Worm (Caenorhabditis elegans) whole organism, early embryonic: ENCODE measurements around the gene C05B5.17.

Experiments
- B0310.2 ChIP-seq: sonication (generic microtip); optimal IDR thresholded peaks from 2 replicates; lab custom pipeline; 2016; ENCODE audit warnings: mild to moderate bottlenecking, missing genetic modification characterization, missing compliant biosample characterization
- F13C5.2 ChIP-seq: sonication (generic microtip); optimal IDR thresholded peaks from 2 replicates; lab custom pipeline; 2017; ENCODE audit warnings: mild to moderate bottlenecking, missing genetic modification characterization, inconsistent platforms, missing compliant biosample characterization
- aly-1 ChIP-seq: sonication (generic microtip); optimal IDR thresholded peaks from 2 replicates; lab custom pipeline; 2016; ENCODE audit warnings: missing genetic modification characterization, missing compliant biosample characterization
- ama-1 ChIP-seq: fragments of 150-350 bp; optimal IDR thresholded peaks from 2 replicates; lab custom pipeline; 2014
- ceh-13 ChIP-seq: fragments of 200-800 bp; sonication (Bioruptor generic); optimal IDR thresholded peaks from 2 replicates; lab custom pipeline; 2018; ENCODE audit warnings: mild to moderate bottlenecking, missing genetic modification characterization, missing compliant biosample characterization
- ceh-36 ChIP-seq: sonication (generic microtip); optimal IDR thresholded peaks from 2 replicates; lab custom pipeline; 2016; ENCODE audit warnings: missing genetic modification characterization, inconsistent platforms, missing compliant biosample characterization
- ets-7 ChIP-seq: sonication (generic microtip); optimal IDR thresholded peaks from 2 replicates; lab custom pipeline; 2016; ENCODE audit warnings: missing genotype, missing genetic modification characterization, missing compliant biosample characterization
- flt-1 ChIP-seq: fragments of 200-800 bp; sonication (Bioruptor generic); IDR thresholded peaks from 2 replicates; pipeline ENCODE4 v1.3.6; 2022; ENCODE audit warnings: missing genetic modification characterization, missing compliant biosample characterization
- hmbx-1 ChIP-seq: sonication (generic microtip); optimal IDR thresholded peaks from 2 replicates; lab custom pipeline; 2016; ENCODE audit warnings: mild to moderate bottlenecking, missing genetic modification characterization, missing compliant biosample characterization
- hmg-4 ChIP-seq: fragments of 200-800 bp; sonication (Bioruptor generic); optimal IDR thresholded peaks from 2 replicates; lab custom pipeline; 2018; ENCODE audit warnings: mild to moderate bottlenecking, missing genetic modification characterization, missing compliant biosample characterization
- hnd-1 ChIP-seq: sonication (generic microtip); optimal IDR thresholded peaks from 2 replicates; lab custom pipeline; 2016; ENCODE audit warnings: missing genetic modification characterization, missing compliant biosample characterization
- pes-1 ChIP-seq: fragments of 200-800 bp; sonication (Bioruptor generic); IDR thresholded peaks from 2 replicates; pipeline ENCODE4 v1.3.6; 2022; ENCODE audit warnings: missing genetic modification reagents, missing genetic modification characterization, missing compliant biosample characterization
- scrt-1 ChIP-seq: fragments of 200-800 bp; sonication (Bioruptor generic); IDR thresholded peaks from 2 replicates; pipeline ENCODE4 v1.3.6; 2022; ENCODE audit warnings: missing genetic modification characterization, missing compliant biosample characterization
- sea-1 ChIP-seq: fragments of 200-800 bp; sonication (Bioruptor generic); conservative IDR thresholded peaks from 2 replicates; pipeline ENCODE4 v1.3.6; 2022; ENCODE audit warnings: missing genetic modification characterization, missing compliant biosample characterization
- tbx-11 ChIP-seq: fragments of 200-800 bp; sonication (Bioruptor generic); IDR thresholded peaks from 2 replicates; pipeline ENCODE4 v1.3.6; 2022; ENCODE audit warnings: missing genetic modification characterization, missing compliant biosample characterization
- tbx-37 ChIP-seq: fragments of 200-800 bp; sonication (Bioruptor generic); conservative IDR thresholded peaks from 2 replicates; pipeline ENCODE4 v1.3.6; 2022; ENCODE audit warnings: missing genetic modification reagents, missing genetic modification characterization, missing compliant biosample characterization
- tra-4 ChIP-seq: sonication (generic microtip); optimal IDR thresholded peaks from 2 replicates; lab custom pipeline; 2017; ENCODE audit warnings: missing genetic modification characterization, missing compliant biosample characterization

The C05B5.17 gene

ce11 chrIII:9999235-9999634, at the start of gene C05B5.17:
Gene C05B5.17, minus strand, starts transcription at chrIII:9999335.
- TF ChIP-seq ceh-13 (GFP tag; lab: Kevin White, UChicago) (no peak), ama-1 (no peak), tbx-37 (GFP tag; lab: Robert Waterston, UW) (no peak), scrt-1 (GFP tag; lab: Robert Waterston, UW) (no peak), ets-7 (tag; lab: Kevin White, UChicago) (no peak), tbx-11 (GFP tag; lab: Robert Waterston, UW) (no peak), hnd-1 (tag; lab: Kevin White, UChicago) (no peak), aly-1 (no peak), flt-1 (GFP tag; lab: Robert Waterston, UW) (no peak), sea-1 (no peak), B0310.2 (tag; lab: Kevin White, UChicago) (no peak), hmbx-1 (no peak)

DNA sequence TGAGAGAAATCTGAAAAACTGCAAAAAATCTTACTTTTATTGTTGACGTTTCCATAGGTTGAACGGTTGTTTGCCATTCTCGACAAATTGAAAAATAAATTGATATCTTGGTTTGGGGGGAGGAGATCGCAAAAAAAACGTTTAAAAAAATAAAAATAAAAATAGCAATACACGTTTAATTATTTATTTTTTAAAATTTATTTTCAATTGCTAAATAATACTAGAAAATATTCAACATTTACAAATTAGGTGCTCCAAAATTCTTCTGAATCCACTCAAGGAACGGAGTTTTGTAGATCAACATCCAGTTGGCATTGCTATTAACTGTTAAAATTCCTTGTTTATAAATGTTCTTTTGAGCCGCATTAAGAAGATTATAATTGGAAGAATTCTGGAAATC, 40.9 kb upstream of the C05B5.17 start, which contains the start of gene T16G12.7:
Gene T16G12.7, minus strand, starts transcription at position 101 of the 400 bp plus-strand sequence.
- no peak for TF ChIP-seq tbx-37 (GFP tag; lab: Robert Waterston, UW)

ce11 chrIII:10037150-10037549, 38.0 kb upstream of the C05B5.17 start, which contains the start of gene M04D8.7:
Gene M04D8.7, plus strand, starts transcription at chrIII:10037450.
- TF ChIP-seq flt-1 (GFP tag; lab: Robert Waterston, UW): no peak
- TF ChIP-seq sea-1: no peak
- TF ChIP-seq ama-1: no peak
- TF ChIP-seq tbx-37 (GFP tag; lab: Robert Waterston, UW): no peak
- no peak for TF ChIP-seq scrt-1 (GFP tag; lab: Robert Waterston, UW)

DNA sequence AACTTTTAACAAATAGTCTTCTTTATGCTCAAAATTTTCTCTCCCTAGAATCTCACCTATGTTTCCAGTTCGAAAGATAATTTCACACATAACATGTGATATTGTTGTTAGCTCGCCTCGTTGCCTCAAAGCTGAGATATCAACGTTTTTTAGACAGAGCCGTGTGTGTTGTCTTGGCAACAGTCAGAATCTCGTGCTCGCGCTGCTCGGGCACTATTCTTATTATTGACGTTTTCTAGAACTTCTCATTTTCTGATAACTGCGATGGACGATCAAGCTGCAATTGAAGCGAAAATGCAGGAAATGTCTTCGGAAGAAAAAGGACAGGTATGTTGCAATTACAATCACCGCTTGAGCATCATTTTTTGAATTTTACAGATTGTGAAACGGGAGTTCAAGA, 36.6 kb upstream of the C05B5.17 start, which contains the start of gene xbx-3:
Gene xbx-3, plus strand, starts transcription at position 163 of the 400 bp plus-strand sequence.
- TF ChIP-seq hmbx-1 (no peak), sea-1 (no peak), F13C5.2 (no peak), pes-1 (GFP tag; lab: Robert Waterston, UW) (no peak), tra-4 (tag; lab: Kevin White, UChicago) (no peak), hmg-4 (GFP tag; lab: Kevin White, UChicago) (no peak), ama-1 (no peak), ceh-13 (GFP tag; lab: Kevin White, UChicago) (no peak)

- no peak for TF ChIP-seq flt-1 (GFP tag; lab: Robert Waterston, UW)
- no peak for TF ChIP-seq tbx-11 (GFP tag; lab: Robert Waterston, UW)
- no peak for TF ChIP-seq hnd-1 (tag; lab: Kevin White, UChicago)
- no peak for TF ChIP-seq pes-1 (GFP tag; lab: Robert Waterston, UW)
- TF ChIP-seq scrt-1 (GFP tag; lab: Robert Waterston, UW): no peak
- TF ChIP-seq F13C5.2: no peak
- TF ChIP-seq ama-1: no peak
- no peak for TF ChIP-seq ets-7 (tag; lab: Kevin White, UChicago)
- TF ChIP-seq hmbx-1: no peak
- no peak for TF ChIP-seq sea-1
- no peak for TF ChIP-seq ceh-36 (tag; lab: Kevin White, UChicago)
- TF ChIP-seq hmg-4 (GFP tag; lab: Kevin White, UChicago): no peak
- TF ChIP-seq B0310.2 (tag; lab: Kevin White, UChicago): no peak
- TF ChIP-seq tbx-37 (GFP tag; lab: Robert Waterston, UW): no peak
- no peak for TF ChIP-seq ceh-13 (GFP tag; lab: Kevin White, UChicago)
- TF ChIP-seq aly-1: no peak
- no peak for TF ChIP-seq tra-4 (tag; lab: Kevin White, UChicago)
These were observed 34.7 kb upstream of the C05B5.17 start, which contains the start of gene M04D8.8 for ce11 chrIII:10033881-10034280. Gene M04D8.8, plus strand, starts transcription at chrIII:10034181.

- no peak for TF ChIP-seq ceh-36 (tag; lab: Kevin White, UChicago)
- TF ChIP-seq pes-1 (GFP tag; lab: Robert Waterston, UW): no peak
- no peak for TF ChIP-seq ceh-13 (GFP tag; lab: Kevin White, UChicago)
- TF ChIP-seq tra-4 (tag; lab: Kevin White, UChicago): no peak
- no peak for TF ChIP-seq ets-7 (tag; lab: Kevin White, UChicago)
- no peak for TF ChIP-seq flt-1 (GFP tag; lab: Robert Waterston, UW)
- no peak for TF ChIP-seq F13C5.2
- no peak for TF ChIP-seq ama-1
- TF ChIP-seq tbx-11 (GFP tag; lab: Robert Waterston, UW): no peak
- no peak for TF ChIP-seq aly-1
These were observed 34.1 kb upstream of the C05B5.17 start, which contains the start of gene M04D8.5 for ce11 chrIII:10033213-10033612. Gene M04D8.5, minus strand, starts transcription at chrIII:10033313.

ce11 chrIII:10030549-10030948, 31.4 kb upstream of the C05B5.17 start, which contains the start of gene M04D8.4:
Gene M04D8.4, minus strand, starts transcription at chrIII:10030649.
- TF ChIP-seq ama-1: no peak
- no peak for TF ChIP-seq F13C5.2
- TF ChIP-seq tra-4 (tag; lab: Kevin White, UChicago): no peak
- TF ChIP-seq tbx-11 (GFP tag; lab: Robert Waterston, UW): no peak
- no peak for TF ChIP-seq B0310.2 (tag; lab: Kevin White, UChicago)
- TF ChIP-seq flt-1 (GFP tag; lab: Robert Waterston, UW): no peak
- TF ChIP-seq hnd-1 (tag; lab: Kevin White, UChicago): no peak
- no peak for TF ChIP-seq pes-1 (GFP tag; lab: Robert Waterston, UW)
- TF ChIP-seq sea-1: no peak
- no peak for TF ChIP-seq ceh-13 (GFP tag; lab: Kevin White, UChicago)
- TF ChIP-seq ceh-36 (tag; lab: Kevin White, UChicago): no peak
- TF ChIP-seq ets-7 (tag; lab: Kevin White, UChicago): no peak
- TF ChIP-seq aly-1: no peak
- no peak for TF ChIP-seq hmbx-1

DNA sequence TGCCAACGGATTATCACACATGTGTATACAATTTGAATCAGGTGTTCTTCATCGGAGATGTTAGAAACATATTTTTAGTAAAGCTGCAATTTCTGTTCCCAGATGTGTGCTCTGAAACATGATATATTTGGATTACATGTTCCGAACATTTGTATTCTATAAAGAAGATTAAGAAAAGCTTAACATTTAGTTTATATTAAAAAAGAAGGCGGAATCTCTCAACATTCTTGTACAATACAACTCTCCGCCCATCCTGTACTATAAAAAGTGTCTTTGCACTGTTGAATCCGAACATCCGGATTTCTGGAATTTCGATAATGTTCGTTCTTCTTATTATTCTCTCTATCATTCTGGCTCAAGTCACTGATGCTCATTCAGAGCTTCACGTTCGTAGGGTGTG, 28.8 kb upstream of the C05B5.17 start, which contains the start of gene ins-23:
Gene ins-23, plus strand, starts transcription at position 301 of the 400 bp plus-strand sequence.
- no peak for TF ChIP-seq ets-7 (tag; lab: Kevin White, UChicago)
- no peak for TF ChIP-seq tra-4 (tag; lab: Kevin White, UChicago)
- TF ChIP-seq tbx-11 (GFP tag; lab: Robert Waterston, UW): no peak
- TF ChIP-seq F13C5.2: no peak
- no peak for TF ChIP-seq aly-1
- no peak for TF ChIP-seq B0310.2 (tag; lab: Kevin White, UChicago)
- no peak for TF ChIP-seq tbx-37 (GFP tag; lab: Robert Waterston, UW)
- TF ChIP-seq flt-1 (GFP tag; lab: Robert Waterston, UW): no peak
- no peak for TF ChIP-seq sea-1
